Fruit fly (Drosophila melanogaster) whole organism, wandering third instar larva: Measurements from ENCODE around the gene CG33127.

Experiments used
- Abd-B ChIP-seq: fragments of >200 bp; optimal IDR thresholded peaks from 2 replicates; lab custom pipeline; 2017; ENCODE audit warnings: missing biosample characterization, missing genetic modification characterization
- CG32264 ChIP-seq: fragments of 200-800 bp; sonication (Bioruptor generic); optimal IDR thresholded peaks from 2 replicates; lab custom pipeline; 2016; ENCODE audit warnings: missing biosample characterization, missing genetic modification characterization
- Dfd ChIP-seq: fragments of >200 bp; optimal IDR thresholded peaks from 2 replicates; lab custom pipeline; 2017; ENCODE audit warnings: missing biosample characterization, missing genetic modification characterization
- Dif ChIP-seq: fragments of 200-275, 200-300 bp; sonication (Bioruptor generic); optimal IDR thresholded peaks from 2 replicates; lab custom pipeline; 2018; ENCODE audit warnings: missing biosample characterization, missing genetic modification characterization; ENCODE audit not compliant: partially characterized antibody
- GATAd ChIP-seq: sonication (Bioruptor generic); optimal IDR thresholded peaks from 2 replicates; lab custom pipeline; 2016; ENCODE audit warnings: missing biosample characterization, missing genetic modification characterization
- Hr78 ChIP-seq: fragments of >200 bp; optimal IDR thresholded peaks from 2 replicates; lab custom pipeline; 2017; ENCODE audit warnings: missing biosample characterization, missing genetic modification characterization
- Hr83 ChIP-seq: fragments of 200-300 bp; sonication (Bioruptor generic); optimal IDR thresholded peaks from 2 replicates; lab custom pipeline; 2016; ENCODE audit warnings: missing biosample characterization, mild to moderate bottlenecking, missing genetic modification characterization, moderate library complexity; ENCODE audit not compliant: poor library complexity, severe bottlenecking
- Jra ChIP-seq: sonication (Bioruptor generic); optimal IDR thresholded peaks from 2 replicates; lab custom pipeline; 2016; ENCODE audit warnings: missing biosample characterization, missing genetic modification characterization
- Mio ChIP-seq: sonication (Bioruptor generic); optimal IDR thresholded peaks from 2 replicates; lab custom pipeline; 2016; ENCODE audit warnings: missing biosample characterization, missing genetic modification characterization
- Myc ChIP-seq: fragments of >200 bp; optimal IDR thresholded peaks from 2 replicates; lab custom pipeline; 2017
- N ChIP-seq: fragments of >200 bp; optimal IDR thresholded peaks from 2 replicates; lab custom pipeline; 2018; ENCODE audit warnings: missing biosample characterization, missing external identifiers, missing genetic modification characterization
- Rel ChIP-seq, 2 experiments: fragments of 200-800 bp; sonication (Bioruptor generic) in 1 of 2; optimal IDR thresholded peaks; 2 replicates in 1 of 2; 3 replicates in 1 of 2; lab custom pipeline; 2016 to 2019; ENCODE audit warnings: mild to moderate bottlenecking in 2 of 2, missing biosample characterization in 2 of 2, missing genetic modification characterization in 2 of 2, moderate library complexity in 1 of 2
- Sp1 ChIP-seq: fragments of 200-800 bp; sonication (Bioruptor generic); optimal IDR thresholded peaks from 3 replicates; lab custom pipeline; 2019; ENCODE audit warnings: missing biosample characterization, mild to moderate bottlenecking, missing genetic modification characterization, moderate library complexity
- Vsx2 ChIP-seq: fragments of 200-300, 225-300 bp; sonication (Bioruptor generic); optimal IDR thresholded peaks from 2 replicates; lab custom pipeline; 2018; ENCODE audit warnings: missing biosample characterization, missing genetic modification characterization; ENCODE audit not compliant: partially characterized antibody
- brk ChIP-seq: fragments of 200-800 bp; sonication (Bioruptor generic); optimal IDR thresholded peaks from 2 replicates; lab custom pipeline; 2016; ENCODE audit warnings: missing biosample characterization, mild to moderate bottlenecking, missing genetic modification characterization
- dl ChIP-seq, 2 experiments: fragments of 175-275, 200-275 bp in 1 of 2; fragments of 200-275 bp in 1 of 2; sonication (Bioruptor generic); optimal IDR thresholded peaks; lab custom pipeline; 2018; ENCODE audit warnings: mild to moderate bottlenecking in 2 of 2, missing biosample characterization in 2 of 2, missing genetic modification characterization in 2 of 2, moderate library complexity in 2 of 2; ENCODE audit not compliant: partially characterized antibody in 2 of 2, insufficient read depth in 1 of 2
- dmrt93B ChIP-seq: fragments of 200-800 bp; sonication (Bioruptor generic); optimal IDR thresholded peaks from 2 replicates; lab custom pipeline; 2018; ENCODE audit warnings: missing biosample characterization, mild to moderate bottlenecking, missing genetic modification characterization
- dsf ChIP-seq: sonication (Bioruptor generic); optimal IDR thresholded peaks from 2 replicates; lab custom pipeline; 2016; ENCODE audit warnings: missing biosample characterization, missing genetic modification characterization, borderline replicate concordance
- ey ChIP-seq: fragments of 200-800 bp; sonication (Bioruptor generic); optimal IDR thresholded peaks from 2 replicates; lab custom pipeline; 2016; ENCODE audit warnings: missing biosample characterization, missing genetic modification characterization
- fru ChIP-seq: fragments of 200-800 bp; sonication (Bioruptor generic); optimal IDR thresholded peaks from 3 replicates; lab custom pipeline; 2016; ENCODE audit warnings: missing biosample characterization, mild to moderate bottlenecking, missing genetic modification characterization
- h ChIP-seq: fragments of 200-800 bp; sonication (Bioruptor generic); optimal IDR thresholded peaks from 3 replicates; lab custom pipeline; 2016; ENCODE audit warnings: missing biosample characterization, mild to moderate bottlenecking, missing genetic modification characterization
- jim ChIP-seq: fragments of 175-275, 200-325 bp; sonication (Bioruptor generic); optimal IDR thresholded peaks from 2 replicates; lab custom pipeline; 2016; ENCODE audit warnings: missing biosample characterization, mild to moderate bottlenecking, missing genetic modification characterization
- lola ChIP-seq: fragments of >200 bp; optimal IDR thresholded peaks from 2 replicates; lab custom pipeline; 2017; ENCODE audit warnings: missing biosample characterization, missing genetic modification characterization
- pan ChIP-seq: fragments of >200 bp; optimal IDR thresholded peaks from 2 replicates; lab custom pipeline; 2017
- psq ChIP-seq: fragments of 200-800 bp; sonication (Bioruptor generic); optimal IDR thresholded peaks from 3 replicates; lab custom pipeline; 2017; ENCODE audit warnings: missing biosample characterization, mild to moderate bottlenecking, missing genetic modification characterization, moderate library complexity
- rgr ChIP-seq: fragments of 200-800 bp; sonication (Bioruptor generic); optimal IDR thresholded peaks from 3 replicates; lab custom pipeline; 2016; ENCODE audit warnings: missing biosample characterization, mild to moderate bottlenecking, missing genetic modification characterization
- sage ChIP-seq: fragments of 200-800 bp; sonication (Bioruptor generic); optimal IDR thresholded peaks from 2 replicates; lab custom pipeline; 2016; ENCODE audit warnings: missing biosample characterization, mild to moderate bottlenecking, missing genetic modification characterization
- sv ChIP-seq: fragments of 200-800 bp; sonication (Bioruptor generic); optimal IDR thresholded peaks from 3 replicates; lab custom pipeline; 2016; ENCODE audit warnings: missing biosample characterization, missing genetic modification characterization
- tai ChIP-seq: sonication (Bioruptor generic); optimal IDR thresholded peaks from 2 replicates; lab custom pipeline; 2016; ENCODE audit warnings: missing biosample characterization, missing genetic modification characterization
- usp ChIP-seq: fragments of >200 bp; optimal IDR thresholded peaks from 2 replicates; lab custom pipeline; 2017; ENCODE audit warnings: missing biosample characterization, missing genetic modification characterization
- woc ChIP-seq: sonication (Bioruptor generic); optimal IDR thresholded peaks from 2 replicates; lab custom pipeline; 2016; ENCODE audit warnings: missing biosample characterization, mild to moderate bottlenecking, missing genetic modification characterization

The CG33127 gene

DNA sequence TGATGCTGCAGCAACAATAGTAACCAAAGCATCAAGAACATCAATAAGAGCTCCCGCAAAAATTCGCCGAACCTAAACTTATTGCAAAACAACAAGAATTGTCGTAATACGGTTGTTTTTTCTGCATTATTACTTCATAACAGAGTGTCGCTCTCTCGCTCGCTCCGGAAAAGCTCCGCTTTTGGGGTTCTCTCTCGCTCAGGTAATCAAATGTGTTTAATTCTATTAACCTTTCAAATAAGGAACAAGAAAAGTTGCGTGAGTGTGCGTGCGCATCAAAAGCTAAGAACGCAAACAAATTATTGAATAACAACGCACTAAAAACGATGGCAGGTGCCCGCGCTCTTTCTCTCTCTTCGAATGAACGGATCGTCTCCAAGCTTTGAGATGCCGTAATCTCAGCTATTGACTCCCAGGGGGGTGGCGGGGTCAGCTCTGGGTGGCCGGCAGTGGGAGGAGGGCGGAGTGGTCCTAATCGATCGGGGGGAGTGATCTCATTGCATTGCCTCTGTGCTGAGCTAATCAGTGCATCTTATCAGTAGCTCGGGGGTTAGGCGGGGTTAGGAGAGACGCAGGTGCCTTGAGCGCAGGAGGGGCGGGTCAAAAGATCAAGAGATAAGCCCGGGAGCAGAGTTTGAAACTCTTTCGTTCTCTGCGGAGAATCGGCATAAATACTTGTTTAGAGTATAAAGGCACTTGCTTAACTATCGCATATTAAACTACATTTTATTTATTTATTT is 15.5 kb upstream of the CG33127 start:
- no peak for TF ChIP-seq Rel (GFP tag; optimal IDR thresholded peaks at IDR 0.05; lab: Kevin White, UChicago)
- TF ChIP-seq Rel (tag; optimal IDR thresholded peaks at IDR 0.05; lab: Kevin White, UChicago) = no peak
- no peak for TF ChIP-seq jim (GFP tag; lab: Kevin White, UChicago)
- no peak for TF ChIP-seq pan
- no peak for TF ChIP-seq brk
- TF ChIP-seq Hr83 = no peak
- no peak for TF ChIP-seq rgr
- no peak for TF ChIP-seq ey (GFP tag; lab: Kevin White, UChicago)
- no peak for TF ChIP-seq sage (GFP tag; lab: Kevin White, UChicago)
- no peak for TF ChIP-seq h (GFP tag; lab: Kevin White, UChicago)
- no peak for TF ChIP-seq fru
- no peak for TF ChIP-seq dsf (GFP tag; lab: Kevin White, UChicago)
- TF ChIP-seq dmrt93B = no peak
- no peak for TF ChIP-seq Sp1 (GFP tag; lab: Kevin White, UChicago)
- no peak for TF ChIP-seq CG32264 (GFP tag; lab: Kevin White, UChicago)
- no peak for TF ChIP-seq psq
- no peak for TF ChIP-seq N (GFP tag; lab: Kevin White, UChicago)
- TF ChIP-seq Vsx2 = no peak
- TF ChIP-seq woc (GFP tag; lab: Kevin White, UChicago) = no peak
- no peak for TF ChIP-seq GATAd (GFP tag; lab: Kevin White, UChicago)
- TF ChIP-seq Jra (GFP tag; lab: Kevin White, UChicago) = no peak

DNA sequence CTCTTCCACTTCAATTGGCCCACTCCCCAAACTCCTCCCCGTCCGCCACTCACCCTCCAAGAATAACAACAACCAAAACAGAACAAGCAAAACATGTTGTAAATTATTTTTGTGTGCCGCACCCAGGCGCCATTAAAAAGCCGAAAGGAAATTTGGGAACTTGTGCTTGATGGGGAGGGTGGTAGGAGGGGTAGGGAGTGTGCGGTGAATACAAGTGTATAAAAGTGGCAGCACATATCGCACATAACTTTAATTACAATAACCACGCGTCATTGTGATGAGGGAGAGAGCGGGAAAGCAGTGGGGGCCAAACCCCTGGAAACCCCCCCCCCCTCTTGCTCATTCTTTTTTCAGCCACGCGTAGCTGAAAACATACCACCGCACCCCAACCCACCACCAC is 14.8 kb upstream of the CG33127 start:
- TF ChIP-seq pan (no peak), Abd-B (GFP tag; lab: Kevin White, UChicago) (no peak), dl (GFP tag; optimal IDR thresholded peaks at IDR 0.05; lab: Kevin White, UChicago; ENCODE audit: insufficient read depth in 1 of 2, partially characterized antibody in 2 of 2) (no peak)

- TF ChIP-seq Sp1 (GFP tag; lab: Kevin White, UChicago) (no peak), sv (GFP tag; lab: Kevin White, UChicago) (no peak), usp (GFP tag; lab: Kevin White, UChicago) (no peak), ey (GFP tag; lab: Kevin White, UChicago) (no peak), lola (no peak), brk (no peak), dmrt93B (no peak), psq (no peak), N (GFP tag; lab: Kevin White, UChicago) (no peak), Myc (lab: Kevin White, UChicago) (no peak), Hr83 (no peak), rgr (no peak), Hr78 (GFP tag; lab: Kevin White, UChicago) (no peak)
Measured at dm6 chr2L:308194-308706, 13.7 kb upstream of the CG33127 start.

dm6 chr2L:309177-309576 is 12.7 kb upstream of the CG33127 start:
- TF ChIP-seq dmrt93B (no peak), Dif (GFP tag; lab: Kevin White, UChicago) (no peak), pan (peak; percentile 39), sage (GFP tag; lab: Kevin White, UChicago) (no peak), tai (GFP tag; lab: Kevin White, UChicago) (no peak), GATAd (GFP tag; lab: Kevin White, UChicago) (no peak), Myc (lab: Kevin White, UChicago) (no peak), dsf (GFP tag; lab: Kevin White, UChicago) (no peak), woc (GFP tag; lab: Kevin White, UChicago) (peak; percentile 15), Mio (no peak)

DNA sequence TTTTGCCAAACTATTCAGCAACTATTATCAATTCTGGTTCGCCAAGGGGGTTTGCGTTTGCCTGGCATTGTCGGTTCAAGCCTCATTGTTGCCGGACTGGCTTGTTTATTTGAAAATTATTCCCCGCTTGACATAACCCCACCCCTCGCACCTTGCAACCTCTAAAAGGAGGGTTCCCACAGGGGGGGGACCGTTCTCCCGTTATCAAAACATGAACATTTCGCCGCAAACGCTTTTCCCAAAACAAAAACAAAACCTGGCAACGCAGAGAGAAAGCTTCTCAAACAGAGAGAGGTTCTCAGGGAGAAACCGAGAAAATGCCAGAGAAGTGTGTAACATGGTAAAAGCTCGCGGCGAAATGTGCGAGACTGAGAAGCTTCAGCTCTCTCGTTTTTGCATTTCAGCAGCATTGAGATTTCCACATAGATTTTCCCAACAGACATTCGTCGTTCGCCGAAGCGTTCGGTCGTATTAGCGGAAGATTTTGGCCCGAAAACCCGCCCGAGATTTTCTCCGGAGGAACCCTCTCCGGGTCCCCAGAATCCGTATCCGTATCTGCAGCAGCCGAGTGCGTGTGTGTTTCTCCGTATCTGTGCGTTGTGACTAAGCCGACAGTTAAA is 12.0 kb upstream of the CG33127 start:
- TF ChIP-seq dmrt93B (no peak), fru (no peak), Dfd (GFP tag; lab: Kevin White, UChicago) (no peak), tai (GFP tag; lab: Kevin White, UChicago) (no peak), Sp1 (GFP tag; lab: Kevin White, UChicago) (no peak), woc (GFP tag; lab: Kevin White, UChicago) (no peak), pan (no peak), Vsx2 (peak; percentile 14)
- TF ChIP-seq, all 38 proteins: peak for 1
